Fruit fly (Drosophila melanogaster) whole organism, embryonic: ENCODE data around the gene Npc2g.

ENCODE experiments used
- Abd-B ChIP-seq: fragments of 200-800 bp; sonication (Bioruptor generic); optimal IDR thresholded peaks from 2 replicates; lab custom pipeline; 2018; ENCODE audit warnings: missing biosample characterization, mild to moderate bottlenecking, missing genetic modification characterization, moderate library complexity
- Ada2b ChIP-seq: fragments of 200-800 bp; sonication (Bioruptor generic); IDR thresholded peaks from 2 replicates; pipeline ENCODE4 v1.3.6; 2022; ENCODE audit warnings: missing biosample characterization, missing genetic modification characterization
- B-H2 ChIP-seq: fragments of 200-800 bp; sonication (Bioruptor generic); optimal IDR thresholded peaks from 2 replicates; lab custom pipeline; 2018; ENCODE audit warnings: missing biosample characterization, mild to moderate bottlenecking, missing genetic modification characterization
- C15 ChIP-seq: fragments of 200-800 bp; sonication (Bioruptor generic); IDR thresholded peaks from 3 replicates; pipeline ENCODE4 v1.3.6; 2022; ENCODE audit warnings: missing biosample characterization, missing genetic modification characterization
- CG10321 ChIP-seq: fragments of 200-800 bp; sonication (Bioruptor generic); IDR thresholded peaks from 2 replicates; pipeline ENCODE4 v1.3.6; 2022; ENCODE audit warnings: missing biosample characterization, missing genetic modification characterization
- CG11504 ChIP-seq: fragments of 200-800 bp; sonication (Bioruptor generic); optimal IDR thresholded peaks from 3 replicates; lab custom pipeline; 2019; ENCODE audit warnings: missing biosample characterization, mild to moderate bottlenecking, missing genetic modification characterization, moderate library complexity
- CG12104 ChIP-seq: fragments of 200-800 bp; sonication (Bioruptor generic); optimal IDR thresholded peaks from 3 replicates; lab custom pipeline; 2016; ENCODE audit warnings: missing biosample characterization, missing genetic modification characterization
- CG14667 ChIP-seq: fragments of 200-800 bp; sonication (Bioruptor generic); IDR thresholded peaks from 2 replicates; pipeline ENCODE4 v1.3.6; 2022; ENCODE audit warnings: missing biosample characterization, missing genetic modification characterization
- CG15479 ChIP-seq: fragments of 200-800 bp; sonication (Bioruptor generic); optimal IDR thresholded peaks from 3 replicates; lab custom pipeline; 2019; ENCODE audit warnings: missing biosample characterization, mild to moderate bottlenecking, missing genetic modification characterization, moderate library complexity
- CG15514 ChIP-seq: fragments of 200-800 bp; sonication (Bioruptor generic); optimal IDR thresholded peaks from 3 replicates; lab custom pipeline; 2017; ENCODE audit warnings: missing biosample characterization, missing genetic modification characterization, mild to moderate bottlenecking, moderate library complexity, missing genetic modification reagents
- CG18599 ChIP-seq: fragments of 200-800 bp; sonication (Bioruptor generic); optimal IDR thresholded peaks from 3 replicates; lab custom pipeline; 2017; ENCODE audit warnings: missing biosample characterization, missing genetic modification characterization, mild to moderate bottlenecking, moderate library complexity, missing genetic modification reagents
- CG2116 ChIP-seq: fragments of 200-800 bp; sonication (Bioruptor generic); optimal IDR thresholded peaks from 3 replicates; lab custom pipeline; 2018; ENCODE audit warnings: missing biosample characterization, mild to moderate bottlenecking, missing genetic modification characterization
- CG31224 ChIP-seq: fragments of 200-800 bp; sonication (Bioruptor generic); IDR thresholded peaks from 2 replicates; pipeline ENCODE4 v1.3.6; 2022; ENCODE audit warnings: missing biosample characterization, missing genetic modification characterization
- CG31365 ChIP-seq: fragments of 200-800 bp; sonication (Bioruptor generic); optimal IDR thresholded peaks from 2 replicates; lab custom pipeline; 2018; ENCODE audit warnings: missing biosample characterization, mild to moderate bottlenecking, missing genetic modification characterization
- CG32772 ChIP-seq: fragments of 200-800 bp; sonication (Bioruptor generic); IDR thresholded peaks from 2 replicates; pipeline ENCODE4 v1.3.6; 2022; ENCODE audit warnings: missing biosample characterization, missing genetic modification characterization
- CG33213 ChIP-seq: fragments of 200-800 bp; sonication (Bioruptor generic); optimal IDR thresholded peaks from 3 replicates; lab custom pipeline; 2016; ENCODE audit warnings: missing biosample characterization, missing genetic modification characterization
- CG4282 ChIP-seq: fragments of 200-800 bp; sonication (Bioruptor generic); optimal IDR thresholded peaks from 2 replicates; lab custom pipeline; 2016; ENCODE audit warnings: missing biosample characterization, missing genetic modification characterization
- CG4617 ChIP-seq: fragments of 200-800 bp; sonication (Bioruptor generic); optimal IDR thresholded peaks from 3 replicates; lab custom pipeline; 2016; ENCODE audit warnings: missing biosample characterization, missing genetic modification characterization, borderline replicate concordance
- CG7357 ChIP-seq: fragments of 200-800 bp; sonication (Bioruptor generic); IDR thresholded peaks from 3 replicates; pipeline ENCODE4 v1.3.6; 2022; ENCODE audit warnings: missing biosample characterization, missing genetic modification characterization
- CG7556 ChIP-seq: fragments of 200-800 bp; sonication (Bioruptor generic); optimal IDR thresholded peaks from 2 replicates; lab custom pipeline; 2017; ENCODE audit warnings: missing biosample characterization, mild to moderate bottlenecking, missing genetic modification characterization
- CG7839 ChIP-seq: fragments of 200-800 bp; sonication (Bioruptor generic); optimal IDR thresholded peaks from 3 replicates; lab custom pipeline; 2018; ENCODE audit warnings: missing biosample characterization, mild to moderate bottlenecking, missing genetic modification characterization, moderate library complexity
- CG8359 ChIP-seq: fragments of 200-800 bp; sonication (Bioruptor generic); optimal IDR thresholded peaks from 2 replicates; lab custom pipeline; 2017; ENCODE audit warnings: missing biosample characterization, mild to moderate bottlenecking, missing genetic modification characterization, borderline replicate concordance
- CG8765 ChIP-seq: fragments of 200-800 bp; sonication (Bioruptor generic); IDR thresholded peaks from 2 replicates; pipeline ENCODE4 v1.3.6; 2022; ENCODE audit warnings: missing biosample characterization, missing genetic modification characterization
- Doc2 ChIP-seq: fragments of 200-800 bp; sonication (Bioruptor generic); IDR thresholded peaks from 2 replicates; pipeline ENCODE4 v1.3.6; 2022; ENCODE audit warnings: missing biosample characterization, missing genetic modification characterization
- HHEX ChIP-seq: fragments of 200-800 bp; sonication (Bioruptor generic); optimal IDR thresholded peaks from 3 replicates; lab custom pipeline; 2017; ENCODE audit warnings: missing biosample characterization, mild to moderate bottlenecking, missing genetic modification characterization, missing genetic modification reagents
- HLH4C ChIP-seq: fragments of 200-800 bp; sonication (Bioruptor generic); IDR thresholded peaks from 3 replicates; pipeline ENCODE4 v1.3.6; 2022; ENCODE audit warnings: missing biosample characterization, missing genetic modification characterization; ENCODE audit not compliant: partially characterized antibody
- Hr51 ChIP-seq, 2 experiments: fragments of 200-800 bp; sonication (Bioruptor generic); optimal IDR thresholded peaks; 2 replicates in 1 of 2; 3 replicates in 1 of 2; lab custom pipeline; 2016 to 2018; ENCODE audit warnings: missing biosample characterization in 2 of 2, missing genetic modification characterization in 2 of 2, mild to moderate bottlenecking in 1 of 2, moderate library complexity in 1 of 2
- Lhr ChIP-seq: fragments of 200-800 bp; sonication (Bioruptor generic); optimal IDR thresholded peaks from 3 replicates; lab custom pipeline; 2017; ENCODE audit warnings: mild to moderate bottlenecking, missing biosample characterization, missing genetic modification reagents, missing genetic modification characterization
- NC2α ChIP-seq: fragments of 200-800 bp; sonication (Bioruptor generic); optimal IDR thresholded peaks from 2 replicates; lab custom pipeline; 2016; ENCODE audit warnings: missing biosample characterization, missing genetic modification characterization
- Nf-YA ChIP-seq: fragments of 200-800 bp; sonication (Bioruptor generic); IDR thresholded peaks from 2 replicates; pipeline ENCODE4 v1.3.6; 2022; ENCODE audit warnings: missing biosample characterization, missing genetic modification characterization
- Nf-YB ChIP-seq: fragments of 200-800 bp; sonication (Bioruptor generic); optimal IDR thresholded peaks from 3 replicates; lab custom pipeline; 2019; ENCODE audit warnings: missing biosample characterization, mild to moderate bottlenecking, missing genetic modification characterization, moderate library complexity
- Opbp ChIP-seq: fragments of 200-800 bp; sonication (Bioruptor generic); IDR thresholded peaks from 3 replicates; pipeline ENCODE4 v1.3.6; 2022; ENCODE audit warnings: missing biosample characterization, missing genetic modification characterization; ENCODE audit not compliant: partially characterized antibody
- Rx ChIP-seq: fragments of 200-800 bp; sonication (Bioruptor generic); IDR thresholded peaks from 2 replicates; pipeline ENCODE4 v1.3.6; 2022; ENCODE audit warnings: missing biosample characterization, missing genetic modification characterization
- Side ChIP-seq: fragments of 200-800 bp; sonication (Bioruptor generic); optimal IDR thresholded peaks from 2 replicates; lab custom pipeline; 2016; ENCODE audit warnings: missing biosample characterization, missing genetic modification characterization
- Sox100B ChIP-seq: fragments of 200-800 bp; sonication (Bioruptor generic); optimal IDR thresholded peaks from 3 replicates; lab custom pipeline; 2018; ENCODE audit warnings: missing biosample characterization, mild to moderate bottlenecking, missing genetic modification characterization
- Tbp ChIP-seq: fragments of >200 bp; optimal IDR thresholded peaks from 2 replicates; lab custom pipeline; 2018; ENCODE audit warnings: missing biosample characterization, missing genetic modification characterization
- aop ChIP-seq: fragments of 200-800 bp; sonication (Bioruptor generic); IDR thresholded peaks from 2 replicates; pipeline ENCODE4 v1.3.6; 2022; ENCODE audit warnings: missing biosample characterization, missing genetic modification characterization
- ap ChIP-seq: fragments of 200-800 bp; sonication (Bioruptor generic); IDR thresholded peaks from 2 replicates; pipeline ENCODE4 v1.3.6; 2022; ENCODE audit warnings: missing biosample characterization, missing genetic modification characterization
- br ChIP-seq: fragments of >200 bp; optimal IDR thresholded peaks from 2 replicates; lab custom pipeline; 2017
- cas ChIP-seq: fragments of 200-800 bp; sonication (Bioruptor generic); IDR thresholded peaks from 2 replicates; pipeline ENCODE4 v1.3.6; 2022; ENCODE audit warnings: missing biosample characterization, missing genetic modification characterization
- chm ChIP-seq: fragments of 200-800 bp; sonication (Bioruptor generic); IDR thresholded peaks from 2 replicates; pipeline ENCODE4 v1.3.6; 2022; ENCODE audit warnings: missing biosample characterization, missing genetic modification characterization
- dan ChIP-seq: fragments of 200-800 bp; sonication (Bioruptor generic); IDR thresholded peaks from 2 replicates; pipeline ENCODE4 v1.3.6; 2022; ENCODE audit warnings: missing biosample characterization, missing genetic modification characterization
- gcm ChIP-seq: fragments of 200-800 bp; sonication (Bioruptor generic); optimal IDR thresholded peaks from 2 replicates; lab custom pipeline; 2019; ENCODE audit warnings: missing biosample characterization, mild to moderate bottlenecking, missing genetic modification characterization, moderate library complexity
- jing ChIP-seq: fragments of 200-800 bp; sonication (Bioruptor generic); optimal IDR thresholded peaks from 2 replicates; lab custom pipeline; 2018; ENCODE audit warnings: missing biosample characterization, mild to moderate bottlenecking, missing genetic modification characterization
- kah ChIP-seq: fragments of 200-800 bp; sonication (Bioruptor generic); optimal IDR thresholded peaks from 2 replicates; lab custom pipeline; 2018; ENCODE audit warnings: missing biosample characterization, mild to moderate bottlenecking, missing genetic modification characterization
- luna ChIP-seq: fragments of 200-800 bp; sonication (Bioruptor generic); optimal IDR thresholded peaks from 2 replicates; lab custom pipeline; 2016; ENCODE audit warnings: missing biosample characterization, missing genetic modification characterization
- pb ChIP-seq: fragments of 200-800 bp; sonication (Bioruptor generic); optimal IDR thresholded peaks from 3 replicates; lab custom pipeline; 2016; ENCODE audit warnings: missing biosample characterization, missing genetic modification characterization
- row ChIP-seq: fragments of 200-800 bp; sonication (Bioruptor generic); IDR thresholded peaks from 3 replicates; pipeline ENCODE4 v1.3.6; 2022; ENCODE audit warnings: missing biosample characterization, missing genetic modification characterization
- sens-2 ChIP-seq: fragments of 200-800 bp; sonication (Bioruptor generic); IDR thresholded peaks from 2 replicates; pipeline ENCODE4 v1.3.6; 2022; ENCODE audit warnings: missing biosample characterization, missing genetic modification characterization
- shn ChIP-seq: fragments of 200-800 bp; sonication (Bioruptor generic); optimal IDR thresholded peaks from 3 replicates; lab custom pipeline; 2016; ENCODE audit warnings: missing biosample characterization, missing genetic modification characterization
- sima ChIP-seq: fragments of 200-800 bp; sonication (Bioruptor generic); optimal IDR thresholded peaks from 2 replicates; lab custom pipeline; 2016; ENCODE audit warnings: missing biosample characterization, missing genetic modification characterization
- stc ChIP-seq: fragments of 200-800 bp; sonication (Bioruptor generic); IDR thresholded peaks from 2 replicates; pipeline ENCODE4 v1.3.6; 2022; ENCODE audit warnings: missing biosample characterization, missing genetic modification characterization

The Npc2g gene

dm6 chr3R:30761140-30761539 is 16.1 kb upstream of the Npc2g start (continued):
- no peak for TF ChIP-seq B-H2
- TF ChIP-seq pb, result no peak
- TF ChIP-seq CG33213 (GFP tag; lab: Kevin White, UChicago), result no peak
- peak; percentile 69 for TF ChIP-seq CG18599 (GFP tag; lab: Kevin White, UChicago)
- peak; percentile 56; the same call in 1 of the 2 replicates for TF ChIP-seq sens-2 (GFP tag; lab: Robert Waterston, UW)
- TF ChIP-seq gcm (GFP tag; lab: Kevin White, UChicago), result peak; percentile 24
- TF ChIP-seq CG4282 (GFP tag; lab: Kevin White, UChicago), result peak; percentile 69
- peak; percentile 25 for TF ChIP-seq Side (GFP tag; lab: Kevin White, UChicago)
- no peak for TF ChIP-seq CG14667
- peak; percentile 5 for TF ChIP-seq CG2116 (GFP tag; lab: Kevin White, UChicago)
- no peak for TF ChIP-seq br (lab: Kevin White, UChicago)
- peak; percentile 46 for TF ChIP-seq stc (GFP tag; lab: Robert Waterston, UW)
- 0 out of 3 replicates have a peak, but pooled peaks have one; percentile 18 for TF ChIP-seq CG7357 (GFP tag; lab: Robert Waterston, UW)
- TF ChIP-seq jing (GFP tag; lab: Kevin White, UChicago), result peak; percentile 7
- TF ChIP-seq CG10321, result no peak
- TF ChIP-seq C15 (GFP tag; lab: Robert Waterston, UW), result no peak
- 0 out of 2 replicates have a peak, but pooled peaks have one; percentile 36 for TF ChIP-seq Ada2b
- no peak for TF ChIP-seq CG31224 (GFP tag; lab: Robert Waterston, UW)
- TF ChIP-seq Opbp (GFP tag; lab: Robert Waterston, UW), result no peak
- peak; percentile 10 for TF ChIP-seq HHEX (GFP tag; lab: Kevin White, UChicago)
- no peak for TF ChIP-seq aop
- no peak for TF ChIP-seq CG15479 (GFP tag; lab: Kevin White, UChicago)
- no peak for TF ChIP-seq luna
- TF ChIP-seq shn (GFP tag; lab: Kevin White, UChicago), result peak; percentile 21
- no peak for TF ChIP-seq Nf-YA (GFP tag; lab: Robert Waterston, UW)
- no peak for TF ChIP-seq Abd-B (GFP tag; lab: Kevin White, UChicago)
- peak; percentile 14 for TF ChIP-seq Lhr (GFP tag; lab: Kevin White, UChicago)
- TF ChIP-seq cas, result no peak
- TF ChIP-seq NC2α (GFP tag; lab: Kevin White, UChicago), result no peak
- TF ChIP-seq Rx, result peak; percentile 34; the same call in 1 of the 2 replicates
- no peak for TF ChIP-seq Tbp
- TF ChIP-seq CG32772 (GFP tag; lab: Robert Waterston, UW), result peak; percentile 52
- TF ChIP-seq ap (GFP tag; lab: Robert Waterston, UW), result no peak
- TF ChIP-seq chm (GFP tag; lab: Robert Waterston, UW), result no peak
- no peak for TF ChIP-seq Doc2 (GFP tag; lab: Robert Waterston, UW)
- TF ChIP-seq CG7839 (tag; lab: Kevin White, UChicago), result peak; percentile 66
- TF ChIP-seq Nf-YB (GFP tag; lab: Kevin White, UChicago), result peak; percentile 37
- peak; percentile 54; the same call in 1 of the 2 replicates for TF ChIP-seq CG8765
- peak; percentile 62 for TF ChIP-seq CG7556 (GFP tag; lab: Kevin White, UChicago)
- TF ChIP-seq kah (GFP tag; lab: Kevin White, UChicago), result no peak
- no peak for TF ChIP-seq CG31365
- TF ChIP-seq Hr51 (GFP tag; optimal IDR thresholded peaks at IDR 0.05; lab: Kevin White, UChicago), result peak in 1 of 2 experiments; percentile 62
- no peak for TF ChIP-seq dan (GFP tag; lab: Robert Waterston, UW)
- TF ChIP-seq Sox100B (GFP tag; lab: Kevin White, UChicago), result peak; percentile 51
- TF ChIP-seq CG11504 (tag; lab: Kevin White, UChicago), result peak; percentile 68
- TF ChIP-seq row (GFP tag; lab: Robert Waterston, UW), result peak; percentile 77
- TF ChIP-seq CG15514 (GFP tag; lab: Kevin White, UChicago), result no peak
- TF ChIP-seq CG12104 (GFP tag; lab: Kevin White, UChicago), result no peak
- TF ChIP-seq CG8359 (GFP tag; lab: Kevin White, UChicago), result peak; percentile 49
- no peak for TF ChIP-seq CG4617 (GFP tag; lab: Kevin White, UChicago)
- TF ChIP-seq sima (GFP tag; lab: Kevin White, UChicago), result no peak
- no peak for TF ChIP-seq HLH4C (GFP tag; lab: Robert Waterston, UW)
